Fruit fly (Drosophila melanogaster): ENCODE measurements around the gene CG10428.

CG10428 gene

dm6 chr2L:18981947-18982579, 33.4 kb downstream of the CG10428 start (continued):
- peak; percentile 68 for TF ChIP-seq dmrt99B (tag; optimal IDR thresholded peaks at IDR 0.05)
- peak; percentile 64 for TF ChIP-seq CG17359 (tag; optimal IDR thresholded peaks at IDR 0.05)
- TF ChIP-seq CG10462 (GFP tag; optimal IDR thresholded peaks at IDR 0.05), result no peak
- peak in 1 of 2 experiments; percentile 30 for TF ChIP-seq Hr78 (GFP tag; optimal IDR thresholded peaks at IDR 0.05)
- TF ChIP-seq Fer2 (tag; optimal IDR thresholded peaks at IDR 0.05), result no peak
- TF ChIP-seq bcd (GFP tag; optimal IDR thresholded peaks at IDR 0.05), result peak; percentile 7
- peak; percentile 40 for TF ChIP-seq CG7839 (tag; optimal IDR thresholded peaks at IDR 0.05)
- TF ChIP-seq CG30431 (GFP tag; optimal IDR thresholded peaks at IDR 0.05), result peak; percentile 25
- peak; percentile 46 for TF ChIP-seq CG8388 (GFP tag; optimal IDR thresholded peaks at IDR 0.05)
- no peak for TF ChIP-seq B-H1 (GFP tag; IDR thresholded peaks at IDR 0.05)
- peak; percentile 55 for TF ChIP-seq CG10431 (GFP tag; optimal IDR thresholded peaks at IDR 0.05)
- TF ChIP-seq vvl (GFP tag; IDR thresholded peaks at IDR 0.05), result peak; percentile 60; the same call in 1 of the 2 replicates
- TF ChIP-seq CG16815 (GFP tag; optimal IDR thresholded peaks at IDR 0.05), result peak; percentile 0
- TF ChIP-seq Opbp (GFP tag; IDR thresholded peaks at IDR 0.05; ENCODE audit: partially characterized antibody), result no peak
- TF ChIP-seq gfzf (GFP tag; optimal IDR thresholded peaks at IDR 0.05), result no peak
- TF ChIP-seq Sox100B (GFP tag; optimal IDR thresholded peaks at IDR 0.05), result peak; percentile 45
- TF ChIP-seq CG10267 (tag; optimal IDR thresholded peaks at IDR 0.05), result peak; percentile 22
- peak; percentile 21 for TF ChIP-seq CG30403 (GFP tag; optimal IDR thresholded peaks at IDR 0.05)
- peak; percentile 35 for TF ChIP-seq CG12391 (tag; optimal IDR thresholded peaks at IDR 0.05)
- TF ChIP-seq PHDP (tag; optimal IDR thresholded peaks at IDR 0.05), result peak; percentile 35
- TF ChIP-seq Mrtf (GFP tag; IDR thresholded peaks at IDR 0.05), result no peak
- TF ChIP-seq CG13424 (tag; optimal IDR thresholded peaks at IDR 0.05), result peak; percentile 32
- no peak for TF ChIP-seq CG3838 (GFP tag; optimal IDR thresholded peaks at IDR 0.05)
- TF ChIP-seq CG13624 (GFP tag; optimal IDR thresholded peaks at IDR 0.05), result no peak
- TF ChIP-seq CG43689 (GFP tag; IDR thresholded peaks at IDR 0.05), result no peak
- TF ChIP-seq gt (GFP tag; IDR thresholded peaks at IDR 0.05), result no peak
- no peak for TF ChIP-seq CG14441 (GFP tag; IDR thresholded peaks at IDR 0.05)
- peak; percentile 28 for TF ChIP-seq CG15269 (tag; optimal IDR thresholded peaks at IDR 0.05)
- peak; percentile 5 for TF ChIP-seq Nf-YB (GFP tag; optimal IDR thresholded peaks at IDR 0.05)
- TF ChIP-seq ci (GFP tag; IDR thresholded peaks at IDR 0.05), result peak; percentile 22; the same call in 1 of the 3 replicates
- no peak for TF ChIP-seq D (optimal IDR thresholded peaks at IDR 0.05)
- TF ChIP-seq D (GFP tag; optimal IDR thresholded peaks at IDR 0.05), result peak; percentile 61
- TF ChIP-seq CG2712 (tag; optimal IDR thresholded peaks at IDR 0.05), result peak; percentile 65
- TF ChIP-seq sim (GFP tag; IDR thresholded peaks at IDR 0.05), result 0 out of 2 replicates have a peak, but pooled peaks have one; percentile 40
- no peak for TF ChIP-seq BtbVII (GFP tag; optimal IDR thresholded peaks at IDR 0.05)
- no peak for TF ChIP-seq prd (optimal IDR thresholded peaks at IDR 0.05)
- TF ChIP-seq prd (GFP tag; IDR thresholded peaks at IDR 0.05), result peak; percentile 44; the same call in 2 of the 3 replicates
- no peak for TF ChIP-seq ro (GFP tag; IDR thresholded peaks at IDR 0.05)
- peak; percentile 0 for TF ChIP-seq CG33557 (GFP tag; optimal IDR thresholded peaks at IDR 0.05)
- peak in 1 of 2 experiments; percentile 34 for TF ChIP-seq eve (GFP tag; optimal IDR thresholded peaks at IDR 0.05)
- peak; percentile 31 for TF ChIP-seq unpg (GFP tag; optimal IDR thresholded peaks at IDR 0.05)
- no peak for TF ChIP-seq CG4617 (GFP tag; optimal IDR thresholded peaks at IDR 0.05; ENCODE audit: borderline replicate concordance)
- TF ChIP-seq CG2678 (tag; optimal IDR thresholded peaks at IDR 0.05), result peak; percentile 42
- peak; percentile 54 for TF ChIP-seq Blimp-1 (GFP tag; optimal IDR thresholded peaks at IDR 0.05)
- peak; percentile 10 to 60 for TF ChIP-seq Eip74EF (GFP tag; optimal IDR thresholded peaks at IDR 0.05)
- peak; percentile 26 for TF ChIP-seq D19A (tag; optimal IDR thresholded peaks at IDR 0.05)
- peak; percentile 47 for TF ChIP-seq CG11504 (tag; optimal IDR thresholded peaks at IDR 0.05)
- no peak for TF ChIP-seq CG12071 (GFP tag; optimal IDR thresholded peaks at IDR 0.05)
- TF ChIP-seq bowl (GFP tag; IDR thresholded peaks at IDR 0.05), result no peak
